Fruit fly (Drosophila melanogaster) whole organism, embryonic: ENCODE measurements around the gene CG32106.
A peak's percentile ranks its signal among the peaks of the same experiment; 100 is the strongest.

Experiments
- Adf1 ChIP-seq: fragments of 200-800 bp; sonication (Bioruptor generic); IDR thresholded peaks from 2 replicates; pipeline ENCODE4 v1.3.6; 2022; ENCODE audit warnings: missing biosample characterization, missing genetic modification characterization
- BEAF-32 ChIP-seq: fragments of 200-800 bp; sonication (Bioruptor generic); optimal IDR thresholded peaks from 3 replicates; lab custom pipeline; 2017; ENCODE audit warnings: missing biosample characterization, missing genetic modification characterization, mild to moderate bottlenecking, moderate library complexity, missing genetic modification reagents
- CG10321 ChIP-seq: fragments of 200-800 bp; sonication (Bioruptor generic); IDR thresholded peaks from 2 replicates; pipeline ENCODE4 v1.3.6; 2022; ENCODE audit warnings: missing biosample characterization, missing genetic modification characterization
- CG11398 ChIP-seq: fragments of 200-800 bp; sonication (Bioruptor generic); optimal IDR thresholded peaks from 2 replicates; lab custom pipeline; 2016; ENCODE audit warnings: missing biosample characterization, missing genetic modification characterization
- CG12071 ChIP-seq: fragments of 200-800 bp; sonication (Bioruptor generic); optimal IDR thresholded peaks from 3 replicates; lab custom pipeline; 2018; ENCODE audit warnings: missing biosample characterization, mild to moderate bottlenecking, missing genetic modification characterization
- CG12236 ChIP-seq: fragments of 200-800 bp; sonication (Bioruptor generic); optimal IDR thresholded peaks from 2 replicates; lab custom pipeline; 2016; ENCODE audit warnings: missing biosample characterization, missing genetic modification characterization
- CG14050 ChIP-seq: fragments of 200-800 bp; sonication (Bioruptor generic); IDR thresholded peaks from 3 replicates; pipeline ENCODE4 v1.3.6; 2022; ENCODE audit warnings: missing biosample characterization, missing genetic modification characterization
- CG14441 ChIP-seq: fragments of 200-800 bp; sonication (Bioruptor generic); IDR thresholded peaks from 2 replicates; pipeline ENCODE4 v1.3.6; 2022; ENCODE audit warnings: missing biosample characterization, missing genetic modification characterization
- CG14860 ChIP-seq: fragments of 200-800 bp; sonication (Bioruptor generic); IDR thresholded peaks from 3 replicates; pipeline ENCODE4 v1.3.6; 2022; ENCODE audit warnings: missing biosample characterization, missing genetic modification characterization; ENCODE audit not compliant: partially characterized antibody
- CG17328 ChIP-seq: fragments of 200-800 bp; sonication (Bioruptor generic); IDR thresholded peaks from 2 replicates; pipeline ENCODE4 v1.3.6; 2022; ENCODE audit warnings: missing biosample characterization, missing genetic modification characterization
- CG17385 ChIP-seq: fragments of 200-800 bp; sonication (Bioruptor generic); optimal IDR thresholded peaks from 3 replicates; lab custom pipeline; 2018; ENCODE audit warnings: missing biosample characterization, mild to moderate bottlenecking, missing genetic modification characterization
- CG17612 ChIP-seq: fragments of 200-800 bp; sonication (Bioruptor generic); IDR thresholded peaks from 2 replicates; pipeline ENCODE4 v1.3.6; 2022; ENCODE audit warnings: missing biosample characterization, missing genetic modification characterization
- CG2199 ChIP-seq: fragments of 200-800 bp; sonication (Bioruptor generic); IDR thresholded peaks from 3 replicates; pipeline ENCODE4 v1.3.6; 2022; ENCODE audit warnings: missing biosample characterization, missing genetic modification characterization
- CG2202 ChIP-seq: fragments of 200-800 bp; sonication (Bioruptor generic); optimal IDR thresholded peaks from 2 replicates; lab custom pipeline; 2018; ENCODE audit warnings: missing biosample characterization, mild to moderate bottlenecking, missing genetic modification characterization
- CG2678 ChIP-seq: fragments of 200-800 bp; sonication (Bioruptor generic); optimal IDR thresholded peaks from 3 replicates; lab custom pipeline; 2019; ENCODE audit warnings: missing biosample characterization, mild to moderate bottlenecking, missing genetic modification characterization, moderate library complexity
- CG33213 ChIP-seq: fragments of 200-800 bp; sonication (Bioruptor generic); optimal IDR thresholded peaks from 3 replicates; lab custom pipeline; 2016; ENCODE audit warnings: missing biosample characterization, missing genetic modification characterization
- CG4617 ChIP-seq: fragments of 200-800 bp; sonication (Bioruptor generic); optimal IDR thresholded peaks from 3 replicates; lab custom pipeline; 2016; ENCODE audit warnings: missing biosample characterization, missing genetic modification characterization, borderline replicate concordance
- CG5953 ChIP-seq: fragments of 200-800 bp; sonication (Bioruptor generic); IDR thresholded peaks from 2 replicates; pipeline ENCODE4 v1.3.6; 2022; ENCODE audit warnings: missing biosample characterization, missing genetic modification characterization
- CG6175 ChIP-seq: fragments of 200-800 bp; sonication (Bioruptor generic); IDR thresholded peaks from 3 replicates; pipeline ENCODE4 v1.3.6; 2022; ENCODE audit warnings: missing biosample characterization, missing genetic modification characterization
- CG7745 ChIP-seq: fragments of 200-800 bp; sonication (Bioruptor generic); optimal IDR thresholded peaks from 2 replicates; lab custom pipeline; 2018; ENCODE audit warnings: missing biosample characterization, mild to moderate bottlenecking, missing genetic modification characterization, moderate library complexity
- CG7963 ChIP-seq: fragments of 200-800 bp; sonication (Bioruptor generic); IDR thresholded peaks from 3 replicates; pipeline ENCODE4 v1.3.6; 2022; ENCODE audit warnings: missing biosample characterization, missing genetic modification characterization; ENCODE audit not compliant: partially characterized antibody
- CG8281 ChIP-seq: fragments of 200-800 bp; sonication (Bioruptor generic); optimal IDR thresholded peaks from 2 replicates; lab custom pipeline; 2018; ENCODE audit warnings: missing biosample characterization, mild to moderate bottlenecking, missing genetic modification characterization, moderate library complexity
- CHES-1-like ChIP-seq: fragments of 200-800 bp; sonication (Bioruptor generic); optimal IDR thresholded peaks from 2 replicates; lab custom pipeline; 2016; ENCODE audit warnings: missing biosample characterization, missing genetic modification characterization
- Dbx ChIP-seq: fragments of 200-800 bp; sonication (Bioruptor generic); IDR thresholded peaks from 3 replicates; pipeline ENCODE4 v1.3.6; 2022; ENCODE audit warnings: missing biosample characterization, missing genetic modification characterization
- Deaf1 ChIP-seq: fragments of 200-800 bp; optimal IDR thresholded peaks from 3 replicates; lab custom pipeline; 2019; ENCODE audit warnings: missing biosample characterization, mild to moderate bottlenecking, missing genetic modification characterization, moderate library complexity
- Dip2 ChIP-seq: fragments of 200-800 bp; sonication (Bioruptor generic); IDR thresholded peaks from 2 replicates; pipeline ENCODE4 v1.3.6; 2022; ENCODE audit warnings: missing biosample characterization, missing genetic modification characterization
- Dip3 ChIP-seq: fragments of 200-800 bp; sonication (Bioruptor generic); optimal IDR thresholded peaks from 3 replicates; lab custom pipeline; 2016; ENCODE audit warnings: missing biosample characterization, missing genetic modification characterization
- Doc3 ChIP-seq: fragments of 200-800 bp; sonication (Bioruptor generic); IDR thresholded peaks from 3 replicates; pipeline ENCODE4 v1.3.6; 2022; ENCODE audit warnings: missing biosample characterization, missing genetic modification characterization; ENCODE audit not compliant: partially characterized antibody
- E2f2 ChIP-seq: fragments of 200-800 bp; sonication (Bioruptor generic); IDR thresholded peaks from 2 replicates; pipeline ENCODE4 v1.3.6; 2022; ENCODE audit warnings: missing biosample characterization, missing genetic modification characterization
- Ets65A ChIP-seq: fragments of 200-800 bp; sonication (Bioruptor generic); peaks from one replicate; lab custom pipeline; 2016; ENCODE audit warnings: missing biosample characterization, missing genetic modification characterization
- Fer1 ChIP-seq: fragments of 200-800 bp; sonication (Bioruptor generic); optimal IDR thresholded peaks from 2 replicates; lab custom pipeline; 2017; ENCODE audit warnings: missing biosample characterization, mild to moderate bottlenecking, missing genetic modification characterization
- Hr3 ChIP-seq: fragments of 200-800 bp; sonication (Bioruptor generic); optimal IDR thresholded peaks from 3 replicates; lab custom pipeline; 2016; ENCODE audit warnings: missing biosample characterization, missing genetic modification characterization
- Lim3 ChIP-seq: fragments of 200-800 bp; sonication (Bioruptor generic); IDR thresholded peaks from 2 replicates; pipeline ENCODE4 v1.3.6; 2022; ENCODE audit warnings: missing biosample characterization, missing genetic modification characterization
- Lpt ChIP-seq: fragments of >200 bp; optimal IDR thresholded peaks from 2 replicates; lab custom pipeline; 2018; ENCODE audit warnings: missing biosample characterization, missing genetic modification characterization
- Mes4 ChIP-seq: fragments of 200-800 bp; sonication (Bioruptor generic); optimal IDR thresholded peaks from 2 replicates; lab custom pipeline; 2016; ENCODE audit warnings: missing biosample characterization, missing genetic modification characterization
- Poxn ChIP-seq: fragments of 200-800 bp; sonication (Bioruptor generic); IDR thresholded peaks from 2 replicates; pipeline ENCODE4 v1.3.6; 2022; ENCODE audit warnings: missing biosample characterization, missing genetic modification characterization
- Sox102F ChIP-seq: fragments of 200-800 bp; sonication (Bioruptor generic); optimal IDR thresholded peaks from 2 replicates; lab custom pipeline; 2018; ENCODE audit warnings: missing biosample characterization, mild to moderate bottlenecking, missing genetic modification characterization, moderate library complexity
- Vsx1 ChIP-seq: fragments of 200-800 bp; sonication (Bioruptor generic); optimal IDR thresholded peaks from 2 replicates; lab custom pipeline; 2017; ENCODE audit warnings: missing biosample characterization, mild to moderate bottlenecking, missing genetic modification characterization, missing genetic modification reagents
- ato ChIP-seq: fragments of 200-800 bp; sonication (Bioruptor generic); IDR thresholded peaks from 2 replicates; pipeline ENCODE4 v1.3.6; 2022; ENCODE audit warnings: missing biosample characterization, missing genetic modification characterization; ENCODE audit not compliant: partially characterized antibody
- bcd ChIP-seq: fragments of 200-800 bp; sonication (Bioruptor generic); optimal IDR thresholded peaks from 2 replicates; lab custom pipeline; 2017; ENCODE audit warnings: missing biosample characterization, mild to moderate bottlenecking, missing genetic modification characterization
- crol ChIP-seq: fragments of 200-800 bp; sonication (Bioruptor generic); IDR thresholded peaks from 2 replicates; pipeline ENCODE4 v1.3.6; 2022; ENCODE audit warnings: missing biosample characterization, missing genetic modification characterization
- eve ChIP-seq, 2 experiments: fragments of >200 bp; optimal IDR thresholded peaks; 2 replicates each; lab custom pipeline; 2017; ENCODE audit warnings: missing biosample characterization in 2 of 2, missing genetic modification characterization in 2 of 2
- fd64A ChIP-seq: fragments of 200-800 bp; sonication (Bioruptor generic); optimal IDR thresholded peaks from 3 replicates; lab custom pipeline; 2018; ENCODE audit warnings: missing biosample characterization, mild to moderate bottlenecking, missing genetic modification characterization
- kni ChIP-seq: fragments of 200-800 bp; sonication (Bioruptor generic); optimal IDR thresholded peaks from 3 replicates; lab custom pipeline; 2017; ENCODE audit warnings: mild to moderate bottlenecking, missing biosample characterization, missing genetic modification reagents, missing genetic modification characterization
- nerfin-2 ChIP-seq: fragments of 200-800 bp; sonication (Bioruptor generic); IDR thresholded peaks from 2 replicates; pipeline ENCODE4 v1.3.6; 2022; ENCODE audit warnings: missing biosample characterization, missing genetic modification characterization; ENCODE audit not compliant: partially characterized antibody
- peb ChIP-seq: fragments of 200-800 bp; sonication (Bioruptor generic); IDR thresholded peaks from 2 replicates; pipeline ENCODE4 v1.3.6; 2022; ENCODE audit warnings: missing biosample characterization, missing genetic modification characterization
- sob ChIP-seq: fragments of 200-800 bp; sonication (Bioruptor generic); IDR thresholded peaks from 2 replicates; pipeline ENCODE4 v1.3.6; 2022; ENCODE audit warnings: missing biosample characterization, missing genetic modification characterization
- ssp ChIP-seq: fragments of 200-800 bp; sonication (Bioruptor generic); IDR thresholded peaks from 2 replicates; pipeline ENCODE4 v1.3.6; 2022; ENCODE audit warnings: missing biosample characterization, missing genetic modification characterization
- wek ChIP-seq: fragments of 200-800 bp; sonication (Bioruptor generic); optimal IDR thresholded peaks from 3 replicates; lab custom pipeline; 2018; ENCODE audit warnings: missing biosample characterization, mild to moderate bottlenecking, missing genetic modification characterization, moderate library complexity

Gene CG32106

DNA sequence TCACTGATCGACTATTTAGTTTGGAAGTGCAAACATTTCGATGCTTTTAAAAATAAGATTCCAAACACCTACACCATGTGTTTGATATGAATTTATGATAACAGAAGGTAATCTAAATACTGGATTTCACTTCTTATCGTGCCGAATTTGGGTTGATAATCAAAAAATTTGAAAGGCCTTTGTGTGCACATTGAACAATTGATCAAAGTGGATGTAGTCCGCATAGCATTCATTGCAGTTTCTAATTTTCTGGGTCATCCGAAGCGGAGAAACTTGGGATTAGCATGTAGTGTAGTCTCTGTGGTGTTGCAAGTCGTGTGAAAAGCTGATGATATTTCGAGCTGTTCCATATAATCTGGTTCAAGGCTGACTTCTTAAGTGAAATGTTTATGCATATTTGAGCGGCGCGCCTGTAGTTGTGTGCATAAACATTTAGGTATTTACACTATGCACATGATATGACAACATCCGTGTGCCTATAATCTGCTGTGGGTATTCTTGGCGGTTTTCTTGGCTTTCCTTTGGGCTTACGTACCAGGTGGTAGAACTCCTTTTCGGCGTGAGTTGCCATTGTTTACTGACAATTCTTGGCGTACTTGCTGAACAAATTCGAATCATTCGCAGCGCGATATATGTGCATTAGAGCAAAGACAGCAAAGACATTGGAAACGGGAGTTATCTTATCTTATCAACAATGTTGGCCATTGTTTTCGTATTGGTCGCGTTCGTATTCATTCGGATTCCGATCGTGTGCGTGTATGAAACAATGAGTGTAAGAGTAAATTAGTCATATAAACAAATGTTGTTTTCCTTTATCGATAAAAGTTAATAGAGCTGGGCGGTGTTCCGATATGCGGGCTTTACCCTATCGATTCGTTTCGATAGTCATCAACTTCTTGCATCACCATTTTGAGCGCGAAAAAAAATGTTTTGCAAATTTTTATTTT, 5.5 kb downstream of the CG32106 start, which contains the start of gene Hip1 (continued):
- TF ChIP-seq nerfin-2 (GFP tag; lab: Robert Waterston, UW) (peak; percentile 80), Sox102F (GFP tag; lab: Kevin White, UChicago) (no peak), CG14860 (GFP tag; lab: Robert Waterston, UW) (peak; percentile 78), ato (GFP tag; lab: Robert Waterston, UW) (peak; percentile 78), Dbx (GFP tag; lab: Robert Waterston, UW) (no peak), crol (GFP tag; lab: Robert Waterston, UW) (no peak), CG7745 (tag; lab: Kevin White, UChicago) (no peak), Ets65A (no peak), CG10321 (GFP tag; lab: Robert Waterston, UW) (no peak), CHES-1-like (no peak), fd64A (no peak), CG12071 (GFP tag; lab: Kevin White, UChicago) (no peak), Adf1 (GFP tag; lab: Robert Waterston, UW) (no peak), E2f2 (GFP tag; lab: Robert Waterston, UW) (peak; percentile 96), Fer1 (no peak), CG12236 (no peak), CG2678 (tag; lab: Kevin White, UChicago) (no peak), CG4617 (GFP tag; lab: Kevin White, UChicago) (no peak), Deaf1 (tag; lab: Kevin White, UChicago) (peak; percentile 95), Vsx1 (GFP tag; lab: Kevin White, UChicago) (no peak), Hr3 (GFP tag; lab: Kevin White, UChicago) (no peak), ssp (no peak), CG17385 (no peak), eve (GFP tag; optimal IDR thresholded peaks at IDR 0.05; lab: Kevin White, UChicago) (peak in 1 of 2 experiments; percentile 67), CG14050 (no peak), Dip2 (no peak), peb (GFP tag; lab: Robert Waterston, UW) (no peak), Poxn (GFP tag; lab: Robert Waterston, UW) (no peak), CG2202 (tag; lab: Kevin White, UChicago) (no peak), CG14441 (GFP tag; lab: Robert Waterston, UW) (no peak), kni (no peak), CG33213 (GFP tag; lab: Kevin White, UChicago) (no peak), Lim3 (GFP tag; lab: Robert Waterston, UW) (no peak), wek (GFP tag; lab: Kevin White, UChicago) (no peak), CG11398 (GFP tag; lab: Kevin White, UChicago) (no peak), CG8281 (tag; lab: Kevin White, UChicago) (peak; percentile 73), CG17328 (GFP tag; lab: Robert Waterston, UW) (no peak), Lpt (GFP tag; lab: Kevin White, UChicago) (no peak), Mes4 (GFP tag; lab: Kevin White, UChicago) (no peak), sob (GFP tag; lab: Robert Waterston, UW) (no peak), CG6175 (GFP tag; lab: Robert Waterston, UW) (no peak), BEAF-32 (peak; percentile 86), Dip3 (GFP tag; lab: Kevin White, UChicago) (no peak), CG5953 (GFP tag; lab: Robert Waterston, UW) (no peak), CG2199 (GFP tag; lab: Robert Waterston, UW) (no peak), CG7963 (peak; percentile 70; the same call in 2 of the 3 replicates), Doc3 (GFP tag; lab: Robert Waterston, UW) (peak; percentile 83), bcd (GFP tag; lab: Kevin White, UChicago) (no peak), CG17612 (GFP tag; lab: Robert Waterston, UW) (no peak)
